Worm (Caenorhabditis elegans) whole organism, L2 larva: Measurements from ENCODE around the gene ZK1307.8.

Source experiments
- C34F6.9 ChIP-seq: fragments of 150-350 bp; optimal IDR thresholded peaks from 2 replicates; lab custom pipeline; 2014; ENCODE audit warnings: missing biosample characterization, missing genetic modification characterization
- F13H6.1 ChIP-seq: sonication (generic microtip); optimal IDR thresholded peaks from 2 replicates; lab custom pipeline; 2016; ENCODE audit warnings: missing genetic modification characterization, missing compliant biosample characterization
- R02D3.7 ChIP-seq: fragments of 150-350 bp; optimal IDR thresholded peaks from 2 replicates; lab custom pipeline; 2014; ENCODE audit warnings: missing biosample characterization, missing genetic modification characterization
- ZK546.5 ChIP-seq: sonication (generic microtip); optimal IDR thresholded peaks from 2 replicates; lab custom pipeline; 2017; ENCODE audit warnings: missing biosample characterization, missing genetic modification characterization
- alr-1 ChIP-seq: fragments of 150-350 bp; optimal IDR thresholded peaks from 2 replicates; lab custom pipeline; 2014; ENCODE audit warnings: missing biosample characterization, missing genetic modification characterization
- aly-2 ChIP-seq: fragments of 150-350 bp; optimal IDR thresholded peaks from 2 replicates; lab custom pipeline; 2014; ENCODE audit warnings: missing biosample characterization, missing genetic modification characterization
- ama-1 ChIP-seq: fragments of 150-350 bp; optimal IDR thresholded peaks from 2 replicates; lab custom pipeline; 2018; ENCODE audit warnings: inconsistent platforms
- blmp-1 ChIP-seq: sonication (generic microtip); optimal IDR thresholded peaks from 2 replicates; lab custom pipeline; 2017; ENCODE audit warnings: missing genetic modification characterization, mild to moderate bottlenecking, missing compliant biosample characterization, antibody characterized with exemption, moderate library complexity; ENCODE audit not compliant: insufficient read depth
- ceh-16 ChIP-seq: fragments of 150-350 bp; optimal IDR thresholded peaks from 2 replicates; lab custom pipeline; 2014; ENCODE audit warnings: missing biosample characterization, missing genetic modification characterization
- ceh-82 ChIP-seq: fragments of 150-350 bp; optimal IDR thresholded peaks from 2 replicates; lab custom pipeline; 2014; ENCODE audit warnings: missing biosample characterization, missing genetic modification characterization
- crh-2 ChIP-seq: sonication (generic microtip); optimal IDR thresholded peaks from 2 replicates; lab custom pipeline; 2017; ENCODE audit warnings: missing biosample characterization, missing genetic modification characterization
- dmd-4 ChIP-seq: sonication (generic microtip); optimal IDR thresholded peaks from 2 replicates; lab custom pipeline; 2017; ENCODE audit warnings: missing biosample characterization, missing genetic modification characterization
- egl-27 ChIP-seq: sonication (generic microtip); optimal IDR thresholded peaks from 3 replicates; lab custom pipeline; 2017; ENCODE audit warnings: missing biosample characterization, missing genetic modification reagents, missing genetic modification characterization
- elt-1 ChIP-seq: fragments of 150-350 bp; optimal IDR thresholded peaks from 2 replicates; lab custom pipeline; 2014; ENCODE audit warnings: missing biosample characterization, missing genetic modification characterization
- elt-3 ChIP-seq: sonication (generic microtip); optimal IDR thresholded peaks from 2 replicates; lab custom pipeline; 2017; ENCODE audit warnings: missing biosample characterization, missing genetic modification characterization
- fos-1 ChIP-seq: fragments of 150-350 bp; optimal IDR thresholded peaks from 2 replicates; lab custom pipeline; 2014; ENCODE audit warnings: missing biosample characterization, missing genetic modification characterization
- gmeb-1 ChIP-seq: fragments of 150-350 bp; optimal IDR thresholded peaks from 2 replicates; lab custom pipeline; 2014; ENCODE audit warnings: missing biosample characterization, missing genetic modification characterization
- lin-11 ChIP-seq: fragments of 150-350 bp; sonication (generic microtip); optimal IDR thresholded peaks from 2 replicates; lab custom pipeline; 2014; ENCODE audit warnings: missing biosample characterization, missing genetic modification characterization, inconsistent platforms, mixed read lengths
- lin-13 ChIP-seq: fragments of 150-350 bp; optimal IDR thresholded peaks from 2 replicates; lab custom pipeline; 2014; ENCODE audit warnings: missing biosample characterization, missing genetic modification reagents, missing genetic modification characterization
- lin-39 ChIP-seq: fragments of 150-350 bp; optimal IDR thresholded peaks from 2 replicates; lab custom pipeline; 2014; ENCODE audit warnings: missing biosample characterization, missing genetic modification reagents, missing genetic modification characterization
- lsy-2 ChIP-seq, 2 experiments: fragments of 150-350 bp in 1 of 2; sonication (generic microtip) in 1 of 2; optimal IDR thresholded peaks; 2 replicates each; lab custom pipeline; 2014 to 2017; ENCODE audit warnings: missing biosample characterization in 2 of 2, missing genetic modification characterization in 2 of 2
- mab-5 ChIP-seq: fragments of 150-350 bp; optimal IDR thresholded peaks from 2 replicates; lab custom pipeline; 2014; ENCODE audit warnings: missing biosample characterization, missing genetic modification characterization
- mbf-1 ChIP-seq: sonication (generic microtip); optimal IDR thresholded peaks from 2 replicates; lab custom pipeline; 2017; ENCODE audit warnings: missing biosample characterization, missing genetic modification characterization
- mdl-1 ChIP-seq, 2 experiments: fragments of 150-350 bp in 1 of 2; sonication (generic microtip) in 1 of 2; optimal IDR thresholded peaks; 2 replicates each; lab custom pipeline; 2017; ENCODE audit warnings: missing biosample characterization in 2 of 2, missing genetic modification characterization in 2 of 2
- nhr-10 ChIP-seq: sonication (generic microtip); optimal IDR thresholded peaks from 2 replicates; lab custom pipeline; 2017; ENCODE audit warnings: missing biosample characterization, missing genetic modification characterization
- nhr-11 ChIP-seq: fragments of 150-350 bp; optimal IDR thresholded peaks from 2 replicates; lab custom pipeline; 2014; ENCODE audit warnings: missing biosample characterization, missing genetic modification characterization
- nhr-12 ChIP-seq: fragments of 150-350 bp; optimal IDR thresholded peaks from 2 replicates; lab custom pipeline; 2014; ENCODE audit warnings: missing biosample characterization, missing genetic modification characterization
- nhr-129 ChIP-seq: fragments of 150-350 bp; optimal IDR thresholded peaks from 2 replicates; lab custom pipeline; 2014; ENCODE audit warnings: missing biosample characterization, missing genetic modification characterization
- nhr-21 ChIP-seq: fragments of 150-350 bp; optimal IDR thresholded peaks from 2 replicates; lab custom pipeline; 2014; ENCODE audit warnings: missing biosample characterization, missing genetic modification characterization
- nhr-23 ChIP-seq: fragments of 150-350 bp; optimal IDR thresholded peaks from 2 replicates; lab custom pipeline; 2014; ENCODE audit warnings: missing biosample characterization, missing genetic modification reagents, missing genetic modification characterization
- nhr-237 ChIP-seq: fragments of 150-350 bp; optimal IDR thresholded peaks from 2 replicates; lab custom pipeline; 2014; ENCODE audit warnings: missing biosample characterization, missing genetic modification characterization
- nhr-25 ChIP-seq: fragments of 150-350 bp; sonication (generic microtip); optimal IDR thresholded peaks from 3 replicates; lab custom pipeline; 2014; ENCODE audit warnings: missing biosample characterization, missing genetic modification characterization
- nhr-6 ChIP-seq: fragments of 150-350 bp; optimal IDR thresholded peaks from 2 replicates; lab custom pipeline; 2014; ENCODE audit warnings: missing biosample characterization, missing genetic modification characterization
- nhr-77 ChIP-seq: fragments of 150-350 bp; optimal IDR thresholded peaks from 2 replicates; lab custom pipeline; 2014; ENCODE audit warnings: missing biosample characterization, missing genetic modification characterization
- peb-1 ChIP-seq: fragments of 150-350 bp; optimal IDR thresholded peaks from 2 replicates; lab custom pipeline; 2014; ENCODE audit warnings: missing biosample characterization, missing genetic modification characterization
- sem-4 ChIP-seq: fragments of 150-350 bp; optimal IDR thresholded peaks from 2 replicates; lab custom pipeline; 2014; ENCODE audit warnings: missing biosample characterization, missing genetic modification reagents, missing genetic modification characterization
- skn-1 ChIP-seq: sonication (generic microtip); optimal IDR thresholded peaks from 2 replicates; lab custom pipeline; 2017; ENCODE audit warnings: missing biosample characterization, missing genetic modification characterization
- sma-3 ChIP-seq: sonication (generic microtip); optimal IDR thresholded peaks from 2 replicates; lab custom pipeline; 2016; ENCODE audit warnings: missing genetic modification reagents, missing genetic modification characterization, missing compliant biosample characterization
- sma-9 ChIP-seq, 2 experiments: fragments of 150-350 bp in 1 of 2; sonication (generic microtip) in 1 of 2; optimal IDR thresholded peaks; 2 replicates each; lab custom pipeline; 2014 to 2016; ENCODE audit warnings: missing genetic modification characterization in 2 of 2, mild to moderate bottlenecking in 1 of 2, missing biosample characterization in 1 of 2, missing compliant biosample characterization in 1 of 2, missing genetic modification reagents in 1 of 2, moderate library complexity in 1 of 2
- snpc-4 ChIP-seq: fragments of 150-350 bp; optimal IDR thresholded peaks from 2 replicates; lab custom pipeline; 2014; ENCODE audit warnings: missing biosample characterization, missing genetic modification characterization
- unc-39 ChIP-seq: fragments of 150-350 bp; optimal IDR thresholded peaks from 2 replicates; lab custom pipeline; 2014; ENCODE audit warnings: missing biosample characterization, missing genetic modification characterization
- unc-55 ChIP-seq: fragments of 150-350 bp; sonication (generic microtip); optimal IDR thresholded peaks from 3 replicates; lab custom pipeline; 2014; ENCODE audit warnings: missing biosample characterization, missing genetic modification reagents, missing genetic modification characterization
- unc-62 ChIP-seq: fragments of 150-350 bp; optimal IDR thresholded peaks from 2 replicates; lab custom pipeline; 2014; ENCODE audit warnings: missing biosample characterization, missing genetic modification reagents, missing genetic modification characterization
- ztf-11 ChIP-seq: sonication (generic microtip); optimal IDR thresholded peaks from 2 replicates; lab custom pipeline; 2017; ENCODE audit warnings: missing biosample characterization, missing genetic modification characterization
- ztf-4 ChIP-seq: fragments of 150-350 bp; optimal IDR thresholded peaks from 2 replicates; lab custom pipeline; 2014; ENCODE audit warnings: missing biosample characterization, missing genetic modification characterization

The ZK1307.8 gene

DNA sequence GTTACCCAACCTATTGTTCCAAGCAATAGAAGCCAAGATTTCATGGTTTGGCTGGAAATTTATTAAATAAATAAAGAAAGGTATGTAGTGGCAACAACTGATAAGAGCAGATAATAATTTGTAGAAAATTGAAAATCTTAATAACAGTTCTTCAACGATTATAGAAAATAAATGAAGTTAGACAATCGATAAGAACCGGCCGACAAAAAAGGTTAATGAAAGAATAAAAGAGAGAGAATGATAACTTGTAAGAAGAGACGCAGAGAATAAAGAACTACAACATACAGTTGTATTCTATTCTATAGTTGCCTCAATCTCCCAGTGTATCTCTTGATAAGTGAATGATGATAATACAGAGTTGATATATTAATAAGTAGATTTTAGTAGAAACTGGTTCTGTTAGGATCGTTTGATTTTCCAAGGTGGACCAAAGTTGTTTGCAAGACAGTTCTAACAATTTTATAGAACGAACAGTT lies 37.6 kb upstream of the ZK1307.8 start, which contains the start of gene ugt-58:
Gene ugt-58 (minus strand): TSS at position 51 of the 476 bp plus-strand sequence.
- TF ChIP-seq aly-2 (tag; lab: Kevin White, UChicago) (no peak), unc-62 (no peak), nhr-21 (tag; lab: Kevin White, UChicago) (peak; percentile 9), sma-3 (GFP tag; lab: Kevin White, UChicago) (peak; percentile 50), alr-1 (tag; lab: Kevin White, UChicago) (no peak), snpc-4 (tag; lab: Kevin White, UChicago) (no peak), ceh-16 (tag; lab: Kevin White, UChicago) (no peak), nhr-11 (tag; lab: Kevin White, UChicago) (no peak), unc-39 (no peak), R02D3.7 (no peak), sma-9 (GFP tag; optimal IDR thresholded peaks at IDR 0.05; lab: Kevin White, UChicago) (peak; percentile 65), sma-9 (tag; optimal IDR thresholded peaks at IDR 0.05; lab: Kevin White, UChicago) (no peak), peb-1 (tag; lab: Kevin White, UChicago) (no peak), C34F6.9 (tag; lab: Kevin White, UChicago) (no peak), mdl-1 (tag; optimal IDR thresholded peaks at IDR 0.05; lab: Kevin White, UChicago) (no peak), F13H6.1 (no peak), fos-1 (tag; lab: Kevin White, UChicago) (peak; percentile 37), mbf-1 (tag; lab: Kevin White, UChicago) (no peak), lsy-2 (tag; optimal IDR thresholded peaks at IDR 0.05; lab: Kevin White, UChicago) (no peak), dmd-4 (tag; lab: Kevin White, UChicago) (no peak), gmeb-1 (peak; percentile 36), lin-11 (no peak), blmp-1 (tag; lab: Kevin White, UChicago) (peak; percentile 25), nhr-12 (no peak), nhr-25 (tag; lab: Kevin White, UChicago) (peak; percentile 64), lin-13 (GFP tag; lab: Kevin White, UChicago) (no peak)
- TF ChIP-seq, all 48 proteins: peak for 7

- TF ChIP-seq ZK546.5 (tag; lab: Kevin White, UChicago) (no peak), C34F6.9 (tag; lab: Kevin White, UChicago) (no peak), alr-1 (tag; lab: Kevin White, UChicago) (no peak), nhr-237 (no peak), lin-13 (GFP tag; lab: Kevin White, UChicago) (no peak), skn-1 (tag; lab: Kevin White, UChicago) (no peak), peb-1 (tag; lab: Kevin White, UChicago) (no peak), crh-2 (tag; lab: Kevin White, UChicago) (no peak)
Measured at ce11 chrII:9589667-9590066, 34.7 kb upstream of the ZK1307.8 start, which contains the start of gene eral-1. eral-1 (minus strand) TSS chrII:9589767.

ce11 chrII:9591071-9591470 lies 33.3 kb upstream of the ZK1307.8 start, which contains the start of the genes E02H1.1 and tag-124:
E02H1.1 (minus strand) TSS chrII:9591164.
tag-124 (plus strand) TSS chrII:9591292.
- peak; percentile 49 for TF ChIP-seq snpc-4 (tag; lab: Kevin White, UChicago)
- peak; percentile 92 for TF ChIP-seq sma-9 (GFP tag; optimal IDR thresholded peaks at IDR 0.05; lab: Kevin White, UChicago)
- TF ChIP-seq sma-9 (tag; optimal IDR thresholded peaks at IDR 0.05; lab: Kevin White, UChicago) = no peak
- no peak for TF ChIP-seq unc-39
- TF ChIP-seq aly-2 (tag; lab: Kevin White, UChicago) = no peak
- no peak for TF ChIP-seq dmd-4 (tag; lab: Kevin White, UChicago)
- TF ChIP-seq gmeb-1 = peak; percentile 61
- TF ChIP-seq nhr-23 (tag; lab: Kevin White, UChicago) = no peak
- TF ChIP-seq nhr-10 = no peak
- TF ChIP-seq sem-4 (tag; lab: Kevin White, UChicago) = peak; percentile 66
- TF ChIP-seq elt-3 (tag; lab: Kevin White, UChicago) = no peak
- peak; percentile 88 for TF ChIP-seq sma-3 (GFP tag; lab: Kevin White, UChicago)
- TF ChIP-seq ceh-16 (tag; lab: Kevin White, UChicago) = no peak
- no peak for TF ChIP-seq mdl-1 (tag; optimal IDR thresholded peaks at IDR 0.05; lab: Kevin White, UChicago)
- no peak for TF ChIP-seq lin-11
- no peak for TF ChIP-seq ztf-11 (tag; lab: Kevin White, UChicago)
- peak; percentile 89 for TF ChIP-seq unc-55 (GFP tag; lab: Kevin White, UChicago)
- no peak for TF ChIP-seq skn-1 (tag; lab: Kevin White, UChicago)
- no peak for TF ChIP-seq ztf-4 (tag; lab: Kevin White, UChicago)
- TF ChIP-seq peb-1 (tag; lab: Kevin White, UChicago) = no peak
- peak; percentile 38 for TF ChIP-seq egl-27 (tag; lab: Kevin White, UChicago)
- TF ChIP-seq fos-1 (tag; lab: Kevin White, UChicago) = peak; percentile 27
- no peak for TF ChIP-seq mbf-1 (tag; lab: Kevin White, UChicago)
- peak; percentile 75 for TF ChIP-seq F13H6.1
- TF ChIP-seq nhr-11 (tag; lab: Kevin White, UChicago) = no peak
- TF ChIP-seq nhr-129 (tag; lab: Kevin White, UChicago) = peak; percentile 67
- no peak for TF ChIP-seq ceh-82 (tag; lab: Kevin White, UChicago)
- no peak for TF ChIP-seq ama-1 (lab: Kevin White, UChicago)
- TF ChIP-seq nhr-21 (tag; lab: Kevin White, UChicago) = peak; percentile 66
- TF ChIP-seq lin-39 (tag; lab: Kevin White, UChicago) = no peak
- TF ChIP-seq mab-5 (tag; lab: Kevin White, UChicago) = peak; percentile 69
- TF ChIP-seq ZK546.5 (tag; lab: Kevin White, UChicago) = no peak
- TF ChIP-seq nhr-6 (tag; lab: Kevin White, UChicago) = peak; percentile 64
- TF ChIP-seq nhr-77 (tag; lab: Kevin White, UChicago) = no peak
- TF ChIP-seq lsy-2 (tag; optimal IDR thresholded peaks at IDR 0.05; lab: Kevin White, UChicago) = peak; percentile 67 to 89
- TF ChIP-seq alr-1 (tag; lab: Kevin White, UChicago) = no peak
- TF ChIP-seq elt-1 (tag; lab: Kevin White, UChicago) = no peak
- peak; percentile 12 for TF ChIP-seq blmp-1 (tag; lab: Kevin White, UChicago)
- peak; percentile 51 for TF ChIP-seq lin-13 (GFP tag; lab: Kevin White, UChicago)
- TF ChIP-seq nhr-237 = no peak
- peak; percentile 81 for TF ChIP-seq C34F6.9 (tag; lab: Kevin White, UChicago)
